Fruit fly (Drosophila melanogaster): ENCODE data around the gene CG31698.
"Not testable (repeated sequence)": the region's sequence is repeated elsewhere in the genome, so short reads cannot be mapped to it uniquely, and the experiment has no call there.

The CG31698 gene

dm6 chr2L:3170949-3171579 is 2.6 kb downstream of the CG31698 start, which contains the start of gene CG44002:
Gene CG44002, minus strand, starts transcription at chr2L:3171092.
- TF ChIP-seq pad (GFP tag; optimal IDR thresholded peaks at IDR 0.05) (no peak), bab1 (GFP tag; optimal IDR thresholded peaks at IDR 0.05) (peak; percentile 32), kay (GFP tag; ENCODE audit: borderline replicate concordance) (peak; percentile 86), CG7101 (tag; optimal IDR thresholded peaks at IDR 0.05) (no peak)

DNA sequence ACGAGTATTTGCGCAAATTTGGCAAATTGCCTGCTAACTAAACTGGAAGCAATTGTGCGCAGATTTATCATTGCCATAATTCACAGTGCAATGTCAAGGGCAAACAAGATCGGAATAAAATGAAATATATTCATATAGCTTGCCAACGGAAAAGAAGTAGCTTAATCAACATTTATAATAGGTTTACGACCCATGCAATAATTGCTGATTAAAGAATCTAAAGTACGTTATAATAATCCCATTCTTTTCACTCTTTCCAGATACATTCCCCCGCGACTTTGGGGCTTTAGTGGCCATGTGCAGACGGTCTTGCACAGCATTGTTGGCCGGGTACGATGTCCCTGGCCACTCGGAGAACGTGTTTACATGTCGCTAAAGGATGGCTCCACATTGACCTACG is 6.9 kb downstream of the CG31698 start:
- TF ChIP-seq tj (GFP tag; optimal IDR thresholded peaks at IDR 0.05), result peak; percentile 77
- TF ChIP-seq Mnt (GFP tag; optimal IDR thresholded peaks at IDR 0.05), result no peak

dm6 chr2L:3165022-3165647 is 8.5 kb downstream of the CG31698 start:
- TF ChIP-seq Mnt (GFP tag; optimal IDR thresholded peaks at IDR 0.05) (peak; percentile 18), cnc (optimal IDR thresholded peaks at IDR 0.05) (peak in 1 of 2 experiments; percentile 22), Clk (GFP tag; optimal IDR thresholded peaks at IDR 0.05) (no peak), kay (GFP tag; ENCODE audit: borderline replicate concordance) (peak; percentile 80)

DNA sequence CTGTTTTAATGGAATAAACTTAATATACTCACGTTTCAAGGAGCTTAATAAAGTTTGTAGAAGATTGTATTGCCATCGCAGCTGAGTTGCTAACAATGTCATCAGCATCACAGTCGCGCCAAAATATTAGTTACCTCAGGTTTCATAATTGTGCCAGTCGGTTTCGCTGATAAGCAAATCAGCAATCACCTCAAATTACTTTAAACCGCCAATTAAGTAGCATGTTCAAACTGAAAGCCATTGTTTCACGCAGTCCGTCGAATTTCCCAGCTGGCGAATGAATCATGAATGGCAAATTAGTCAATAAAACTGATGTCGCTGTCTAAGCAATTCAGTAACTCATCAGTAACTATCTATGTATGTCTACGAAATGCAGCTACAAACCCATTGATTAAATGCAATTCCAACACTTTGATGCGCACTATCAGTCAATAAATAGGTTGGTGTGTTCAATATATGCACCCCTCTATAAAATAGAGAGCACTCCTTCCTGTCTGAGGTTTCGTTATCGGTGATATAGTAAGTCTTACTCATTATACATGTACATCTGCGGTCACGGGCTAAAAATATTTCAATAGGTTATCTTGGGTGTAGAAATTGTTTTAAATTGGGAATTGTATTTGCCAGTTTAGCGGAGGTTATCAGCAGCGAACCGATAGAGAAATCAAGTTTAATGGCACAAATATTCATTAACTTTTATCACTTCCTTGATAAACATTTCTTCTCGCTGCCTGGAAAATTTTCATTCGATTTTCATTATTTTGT is 9.2 kb downstream of the CG31698 start:
- TF ChIP-seq cnc (optimal IDR thresholded peaks at IDR 0.05) (no peak), CG11617 (GFP tag; optimal IDR thresholded peaks at IDR 0.05) (no peak), CG14711 (tag; optimal IDR thresholded peaks at IDR 0.05) (no peak), CG5204 (GFP tag; optimal IDR thresholded peaks at IDR 0.05) (no peak), pad (GFP tag; optimal IDR thresholded peaks at IDR 0.05) (no peak), CG7101 (tag; optimal IDR thresholded peaks at IDR 0.05) (peak; percentile 32), CG7045 (GFP tag; optimal IDR thresholded peaks at IDR 0.05) (no peak), bab1 (GFP tag; optimal IDR thresholded peaks at IDR 0.05) (no peak), cic (GFP tag; optimal IDR thresholded peaks at IDR 0.05) (peak; percentile 99), Clk (GFP tag; optimal IDR thresholded peaks at IDR 0.05) (no peak), CG12768 (GFP tag; optimal IDR thresholded peaks at IDR 0.05) (no peak), Crg-1 (GFP tag; optimal IDR thresholded peaks at IDR 0.05) (no peak), tj (GFP tag; optimal IDR thresholded peaks at IDR 0.05) (peak; percentile 83), CG33017 (tag; optimal IDR thresholded peaks at IDR 0.05) (no peak), CG1620 (GFP tag; optimal IDR thresholded peaks at IDR 0.05) (no peak), Mnt (GFP tag; optimal IDR thresholded peaks at IDR 0.05) (no peak), toe (GFP tag; optimal IDR thresholded peaks at IDR 0.05) (no peak), ovo (GFP tag; optimal IDR thresholded peaks at IDR 0.05) (no peak), Hr96 (GFP tag; optimal IDR thresholded peaks at IDR 0.05) (no peak), kay (GFP tag; ENCODE audit: borderline replicate concordance) (peak; percentile 56)

- not testable (repeated sequence) for TF ChIP-seq CG14711 (tag; optimal IDR thresholded peaks at IDR 0.05); CG1620 (GFP tag; optimal IDR thresholded peaks at IDR 0.05); cnc (optimal IDR thresholded peaks at IDR 0.05)
Observed at dm6 chr2L:3163490-3163889, 10.2 kb downstream of the CG31698 start, which contains the start of gene Hydr2. Gene Hydr2, plus strand, starts transcription at chr2L:3163645.

- TF ChIP-seq Clk (GFP tag; optimal IDR thresholded peaks at IDR 0.05) (no peak), bab1 (GFP tag; optimal IDR thresholded peaks at IDR 0.05) (peak; percentile 2), pad (GFP tag; optimal IDR thresholded peaks at IDR 0.05) (peak; percentile 22)
Observed at dm6 chr2L:3159144-3160000, 14.3 kb downstream of the CG31698 start, which contains the start of the genes Mad and gkt. Gene Mad, minus strand, starts transcription at chr2L:3159643. Gene gkt, plus strand, starts transcription at chr2L:3159950.
